Worm (Caenorhabditis elegans): ENCODE measurements around the gene ZK112.4.

DNA sequence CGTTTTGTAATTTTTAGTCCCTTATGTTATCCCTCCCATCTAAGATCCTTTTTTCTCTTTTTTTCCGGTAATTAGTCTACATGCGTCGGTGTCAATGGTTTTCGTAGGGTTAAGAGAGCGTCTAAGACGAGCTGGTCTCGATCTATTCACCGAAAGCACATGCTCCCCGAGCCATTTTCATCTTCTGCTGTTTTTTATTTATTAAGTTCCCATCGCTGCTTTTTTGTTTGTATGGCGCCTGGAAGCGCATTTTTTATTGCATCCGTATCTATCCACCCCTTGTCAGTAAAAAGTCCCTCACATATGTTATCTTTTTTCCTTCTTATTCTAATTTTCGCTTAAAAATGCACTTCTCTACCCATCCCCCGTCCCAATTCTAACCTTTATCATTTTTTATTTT lies 7.0 kb upstream of the ZK112.4 start:
- TF ChIP-seq ztf-23 (GFP tag; IDR thresholded peaks at IDR 0.05) (no peak), ref-1 (GFP tag; conservative IDR thresholded peaks at IDR 0.05) (no peak), flt-1 (GFP tag; IDR thresholded peaks at IDR 0.05) (no peak), tab-1 (GFP tag; IDR thresholded peaks at IDR 0.05) (no peak), T22C8.4 (GFP tag; IDR thresholded peaks at IDR 0.05) (no peak), med-1 (GFP tag; optimal IDR thresholded peaks at IDR 0.05; ENCODE audit: insufficient read depth) (no peak), klf-2 (GFP tag; conservative IDR thresholded peaks at IDR 0.05) (no peak)

Data from whole organism, midembryonic.